Worm (Caenorhabditis elegans): ENCODE measurements around the gene znf-622.

- TF ChIP-seq skn-1 (tag; optimal IDR thresholded peaks at IDR 0.05) (no peak), ama-1 (optimal IDR thresholded peaks at IDR 0.05) (no peak)
Measured at ce11 chrIII:6421973-6422511, 40.6 kb downstream of the znf-622 start.

Data from whole organism, L2 larva.